Fruit fly (Drosophila melanogaster): ENCODE measurements around the gene Gyc76C.

DNA sequence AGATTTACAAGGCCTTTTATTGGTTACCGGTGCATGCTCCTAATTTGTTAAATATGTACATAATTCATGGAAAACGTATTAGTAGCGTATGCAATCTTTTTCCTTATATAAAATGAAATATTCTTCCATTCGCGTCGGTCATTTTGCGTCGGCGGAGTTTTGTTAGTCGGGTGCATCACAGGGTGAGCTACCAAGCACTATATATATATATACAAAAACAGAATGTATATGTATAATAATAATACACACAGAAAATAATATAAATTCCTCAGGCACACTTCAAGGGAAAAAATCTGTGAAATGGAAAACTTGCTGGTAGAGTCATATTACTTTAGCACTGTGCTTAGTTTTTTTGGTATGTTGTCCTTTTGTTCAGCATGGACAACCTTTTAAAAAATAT lies 5.6 kb upstream of the Gyc76C start, which contains the start of gene Ir76a:
- TF ChIP-seq rn (GFP tag; IDR thresholded peaks at IDR 0.05) (no peak), Snoo (tag; optimal IDR thresholded peaks at IDR 0.05) (no peak)

All from whole organism, pupa.